Worm (Caenorhabditis elegans) whole organism, midembryonic: ENCODE data around the gene F38G1.3.

Source experiments
- T22C8.4 ChIP-seq: fragments of 200-800 bp; sonication (Bioruptor generic); IDR thresholded peaks from 2 replicates; pipeline ENCODE4 v1.3.6; 2022; ENCODE audit warnings: missing genetic modification characterization, missing compliant biosample characterization
- cog-1 ChIP-seq: sonication (generic microtip); optimal IDR thresholded peaks from 2 replicates; lab custom pipeline; 2016; ENCODE audit warnings: missing genetic modification characterization, missing compliant biosample characterization
- flt-1 ChIP-seq: fragments of 200-800 bp; sonication (Bioruptor generic); IDR thresholded peaks from 2 replicates; pipeline ENCODE4 v1.3.6; 2022; ENCODE audit warnings: missing genetic modification characterization, missing compliant biosample characterization
- klf-2 ChIP-seq: fragments of 200-800 bp; sonication (Bioruptor generic); conservative IDR thresholded peaks from 2 replicates; pipeline ENCODE4 v1.3.6; 2022; ENCODE audit warnings: missing genetic modification reagents, missing genetic modification characterization, missing compliant biosample characterization
- med-1 ChIP-seq: sonication (generic microtip); optimal IDR thresholded peaks from 2 replicates; lab custom pipeline; 2017; ENCODE audit warnings: missing genetic modification characterization, mild to moderate bottlenecking, missing compliant biosample characterization, antibody characterized with exemption, missing genetic modification reagents; ENCODE audit not compliant: insufficient read depth
- ref-1 ChIP-seq: fragments of 200-800 bp; sonication (Bioruptor generic); conservative IDR thresholded peaks from 2 replicates; pipeline ENCODE4 v1.3.6; 2022; ENCODE audit warnings: missing genetic modification reagents, missing genetic modification characterization, missing compliant biosample characterization
- tab-1 ChIP-seq: fragments of 200-800 bp; sonication (Bioruptor generic); IDR thresholded peaks from 2 replicates; pipeline ENCODE4 v1.3.6; 2022; ENCODE audit warnings: missing genetic modification characterization, missing compliant biosample characterization
- ztf-23 ChIP-seq: fragments of 200-800 bp; sonication (Bioruptor generic); IDR thresholded peaks from 2 replicates; pipeline ENCODE4 v1.3.6; 2022; ENCODE audit warnings: missing genetic modification reagents, missing genetic modification characterization, missing compliant biosample characterization
- ztf-29 ChIP-seq: fragments of 200-800 bp; sonication (Bioruptor generic); IDR thresholded peaks from 2 replicates; pipeline ENCODE4 v1.3.6; 2022; ENCODE audit warnings: missing genetic modification reagents, missing genetic modification characterization, missing compliant biosample characterization

The F38G1.3 gene

DNA sequence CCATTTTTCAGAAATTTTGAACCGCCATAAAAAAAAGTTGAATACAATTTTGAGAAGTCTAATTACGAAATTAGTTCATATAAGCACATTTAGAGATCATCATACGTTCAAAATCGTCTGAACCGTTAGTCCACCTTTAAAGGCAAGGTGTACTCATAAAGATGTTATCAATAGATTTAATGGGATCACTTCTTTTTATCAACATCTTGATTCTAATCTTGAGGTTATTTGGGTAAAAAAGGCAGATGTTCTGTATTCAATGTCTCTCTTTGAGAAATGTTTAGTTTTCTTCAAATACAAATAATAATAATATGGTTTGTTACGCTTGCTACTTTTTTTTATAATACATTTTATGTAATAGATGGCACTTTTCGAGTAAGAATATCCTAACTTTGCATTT is 17.0 kb upstream of the F38G1.3 start:
- TF ChIP-seq klf-2 (GFP tag; lab: Robert Waterston, UW) (no peak), cog-1 (no peak), tab-1 (GFP tag; lab: Robert Waterston, UW) (no peak), ztf-29 (GFP tag; lab: Robert Waterston, UW) (no peak), ztf-23 (GFP tag; lab: Robert Waterston, UW) (no peak), flt-1 (no peak), T22C8.4 (GFP tag; lab: Robert Waterston, UW) (no peak), ref-1 (GFP tag; lab: Robert Waterston, UW) (no peak), med-1 (GFP tag; lab: Kevin White, UChicago) (no peak)

DNA sequence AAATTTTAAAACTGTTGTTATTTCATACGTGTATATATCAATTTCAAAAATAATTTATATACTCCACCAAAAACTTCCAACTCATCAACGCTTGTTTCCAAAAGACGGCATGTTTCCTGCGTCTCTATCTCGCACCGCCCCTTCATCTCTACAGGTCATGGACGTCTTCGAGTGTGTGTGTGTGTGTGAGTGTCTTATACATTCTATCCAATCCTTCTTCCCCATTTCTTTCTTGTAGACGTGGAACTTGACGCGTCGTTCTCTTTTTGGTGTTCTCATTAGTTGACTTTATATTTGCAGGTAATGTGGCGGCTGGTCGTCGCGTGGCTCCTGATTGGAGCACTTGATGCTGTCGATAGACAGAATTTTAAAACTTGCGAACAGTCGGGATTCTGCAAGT is 16.0 kb upstream of the F38G1.3 start, which contains the start of gene aagr-4:
Gene aagr-4, plus strand, starts transcription at position 301 of the 400 bp plus-strand sequence.
- TF ChIP-seq tab-1 (GFP tag; lab: Robert Waterston, UW) (no peak), ztf-29 (GFP tag; lab: Robert Waterston, UW) (no peak), flt-1 (no peak), med-1 (GFP tag; lab: Kevin White, UChicago) (no peak), ztf-23 (GFP tag; lab: Robert Waterston, UW) (no peak), cog-1 (no peak), klf-2 (GFP tag; lab: Robert Waterston, UW) (no peak)

DNA sequence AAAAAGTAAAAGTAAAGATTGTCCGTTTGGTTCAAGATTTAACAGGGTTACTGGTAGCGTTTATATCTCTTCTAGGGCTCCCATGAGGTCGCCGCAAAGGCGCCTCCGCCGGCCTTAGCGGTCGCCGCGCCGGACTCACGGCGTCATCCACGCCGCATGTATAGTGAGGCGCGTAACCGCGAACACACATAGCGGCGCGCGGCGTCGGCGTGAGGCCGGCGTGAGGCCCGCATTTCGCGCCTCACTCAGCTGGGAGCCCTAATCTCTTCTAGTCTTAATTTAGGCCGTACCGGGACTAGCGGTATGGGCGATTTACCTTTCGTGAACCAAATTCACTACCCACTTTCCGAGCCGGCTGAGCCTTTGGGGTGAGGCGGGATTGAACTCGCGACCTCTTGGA is 14.7 kb upstream of the F38G1.3 start:
- TF ChIP-seq med-1 (GFP tag; lab: Kevin White, UChicago) = no peak
- TF ChIP-seq tab-1 (GFP tag; lab: Robert Waterston, UW) = 0 out of 2 replicates have a peak, but pooled peaks have one; percentile 40
- TF ChIP-seq flt-1 = no peak

DNA sequence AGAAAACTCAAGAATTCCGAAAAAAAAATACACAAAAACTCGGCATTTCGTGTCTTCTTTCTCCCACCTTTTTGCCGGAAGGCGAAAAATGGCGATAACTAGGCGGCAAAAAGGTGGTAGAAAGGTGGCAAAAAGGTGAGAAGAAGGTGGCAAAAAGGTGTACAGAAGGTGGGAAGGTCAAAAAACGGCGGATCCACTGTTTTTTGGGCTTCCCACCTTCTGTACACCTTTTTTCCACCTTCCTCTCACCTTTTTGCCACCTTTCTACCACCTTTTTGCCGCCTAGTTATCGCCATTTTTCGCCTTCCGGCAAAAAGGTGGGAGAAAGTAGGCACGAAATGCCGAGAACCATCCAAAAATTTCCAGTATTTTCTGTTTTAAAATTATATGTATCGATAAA is 10.4 kb upstream of the F38G1.3 start:
- TF ChIP-seq ref-1 (GFP tag; lab: Robert Waterston, UW) (peak; percentile 49; the same call in 1 of the 2 replicates), klf-2 (GFP tag; lab: Robert Waterston, UW) (peak; percentile 57; the same call in 1 of the 2 replicates), flt-1 (0 out of 2 replicates have a peak, but pooled peaks have one; percentile 43), ztf-29 (GFP tag; lab: Robert Waterston, UW) (peak; percentile 22; the same call in 1 of the 2 replicates), T22C8.4 (GFP tag; lab: Robert Waterston, UW) (0 out of 2 replicates have a peak, but pooled peaks have one; percentile 9), tab-1 (GFP tag; lab: Robert Waterston, UW) (peak; percentile 54; the same call in 1 of the 2 replicates), ztf-23 (GFP tag; lab: Robert Waterston, UW) (0 out of 2 replicates have a peak, but pooled peaks have one; percentile 47)

DNA sequence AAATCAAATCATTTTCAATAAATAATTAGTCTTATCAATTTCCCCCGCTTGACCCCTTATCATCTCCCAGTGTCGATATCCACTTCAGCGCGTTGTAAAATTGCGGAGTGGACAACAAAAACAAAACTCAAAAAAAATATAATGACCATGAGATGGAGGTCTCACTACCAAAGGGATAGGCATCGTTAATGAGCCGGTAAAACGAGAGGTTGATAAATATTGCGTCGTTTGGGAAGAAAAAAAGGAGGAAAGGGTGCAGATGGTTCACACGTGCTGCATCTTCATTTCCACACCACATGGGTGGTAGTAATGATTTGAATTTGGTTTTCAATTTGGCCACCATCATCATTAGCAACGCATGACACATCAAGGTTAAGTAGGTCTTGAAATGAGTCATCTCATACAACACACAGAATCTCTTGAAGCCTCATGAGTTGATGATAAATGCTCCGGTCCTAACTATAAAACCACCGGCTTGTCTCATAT is 9.0 kb upstream of the F38G1.3 start:
- TF ChIP-seq klf-2 (GFP tag; lab: Robert Waterston, UW) (no peak), tab-1 (GFP tag; lab: Robert Waterston, UW) (no peak), flt-1 (no peak), ztf-29 (GFP tag; lab: Robert Waterston, UW) (no peak), ref-1 (GFP tag; lab: Robert Waterston, UW) (no peak), T22C8.4 (GFP tag; lab: Robert Waterston, UW) (no peak), med-1 (GFP tag; lab: Kevin White, UChicago) (no peak), cog-1 (no peak), ztf-23 (GFP tag; lab: Robert Waterston, UW) (no peak)

DNA sequence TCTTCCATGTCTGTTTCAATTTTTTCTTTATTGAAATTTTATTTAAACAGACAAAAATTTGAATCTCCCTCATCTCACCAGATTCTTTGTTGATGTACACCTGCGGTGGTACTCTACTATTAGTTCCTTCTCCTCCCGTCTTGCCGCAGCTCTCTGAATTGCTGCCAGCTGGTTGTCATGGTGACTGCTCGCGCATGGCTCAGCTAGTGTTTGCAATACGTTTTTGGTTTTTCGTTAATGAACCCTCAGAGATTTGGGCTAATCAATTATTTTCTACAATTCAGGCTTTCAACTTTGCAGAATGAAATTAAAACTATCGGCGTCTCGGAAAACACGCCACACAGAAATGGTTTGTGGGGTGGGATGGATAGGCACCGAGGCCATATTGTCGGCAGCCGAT is 4.8 kb downstream of the F38G1.3 start, which contains the start of gene che-2:
Gene che-2, plus strand, starts transcription at position 301 of the 400 bp plus-strand sequence.
- TF ChIP-seq tab-1 (GFP tag; lab: Robert Waterston, UW) = no peak
- TF ChIP-seq cog-1 = no peak
- no peak for TF ChIP-seq ztf-23 (GFP tag; lab: Robert Waterston, UW)
- no peak for TF ChIP-seq ref-1 (GFP tag; lab: Robert Waterston, UW)
- TF ChIP-seq med-1 (GFP tag; lab: Kevin White, UChicago) = no peak
- TF ChIP-seq ztf-29 (GFP tag; lab: Robert Waterston, UW) = no peak
- TF ChIP-seq T22C8.4 (GFP tag; lab: Robert Waterston, UW) = no peak
- TF ChIP-seq klf-2 (GFP tag; lab: Robert Waterston, UW) = no peak
- TF ChIP-seq flt-1 = no peak

DNA sequence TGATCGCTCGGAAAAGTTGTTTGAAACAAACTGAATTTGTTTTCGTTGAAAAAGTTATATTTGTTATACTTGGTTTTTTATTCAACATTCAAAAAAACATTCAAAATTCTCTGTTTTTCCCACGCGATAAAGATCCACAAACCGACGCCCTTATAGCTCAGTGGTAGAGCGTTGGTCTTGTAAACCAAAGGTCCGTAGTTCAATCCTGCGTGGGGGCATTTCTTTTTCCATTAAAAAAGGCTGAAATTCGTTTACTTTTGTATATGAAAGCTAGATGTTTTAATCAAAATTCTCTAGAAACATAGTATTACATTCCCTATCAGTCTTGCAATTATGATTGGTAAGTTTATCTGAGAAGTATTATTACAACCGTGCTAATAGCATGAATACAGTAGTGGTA is 11.3 kb downstream of the F38G1.3 start:
- TF ChIP-seq tab-1 (GFP tag; lab: Robert Waterston, UW) (no peak), T22C8.4 (GFP tag; lab: Robert Waterston, UW) (no peak), ref-1 (GFP tag; lab: Robert Waterston, UW) (no peak), ztf-23 (GFP tag; lab: Robert Waterston, UW) (no peak), ztf-29 (GFP tag; lab: Robert Waterston, UW) (no peak), flt-1 (no peak)

DNA sequence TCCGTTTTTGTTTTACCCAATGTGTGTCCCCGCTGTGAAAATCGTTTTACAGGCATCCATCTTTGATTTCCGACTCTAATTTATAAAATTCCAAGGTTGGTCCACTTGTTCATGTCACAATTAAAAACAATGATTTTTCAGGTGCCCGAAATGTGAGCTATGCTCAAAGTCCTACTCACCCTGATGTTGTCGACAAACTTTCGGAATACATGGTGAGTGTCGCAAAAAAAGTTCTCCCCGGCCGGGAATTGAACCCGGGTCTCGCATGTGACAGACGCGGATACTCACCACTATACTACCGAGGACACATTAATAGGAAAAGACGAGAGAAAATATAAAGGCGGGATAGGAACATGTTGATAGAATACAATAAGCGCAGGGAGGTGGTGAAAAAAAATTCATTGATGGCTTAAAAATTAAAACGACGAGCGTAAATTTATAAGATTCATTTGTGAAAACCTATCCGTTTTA is 13.3 kb downstream of the F38G1.3 start, which contains the start of gene egl-17:
Gene egl-17, plus strand, starts transcription at position 51 of the 471 bp plus-strand sequence.
- peak; percentile 89 for TF ChIP-seq cog-1
- TF ChIP-seq ztf-29 (GFP tag; lab: Robert Waterston, UW) = peak; percentile 96
- TF ChIP-seq T22C8.4 (GFP tag; lab: Robert Waterston, UW) = peak; percentile 91
- TF ChIP-seq klf-2 (GFP tag; lab: Robert Waterston, UW) = peak; percentile 96
- TF ChIP-seq med-1 (GFP tag; lab: Kevin White, UChicago) = peak; percentile 73
- TF ChIP-seq ztf-23 (GFP tag; lab: Robert Waterston, UW) = peak; percentile 96
- peak; percentile 94 for TF ChIP-seq tab-1 (GFP tag; lab: Robert Waterston, UW)
- peak; percentile 97 for TF ChIP-seq flt-1
- peak; percentile 93 for TF ChIP-seq ref-1 (GFP tag; lab: Robert Waterston, UW)

DNA sequence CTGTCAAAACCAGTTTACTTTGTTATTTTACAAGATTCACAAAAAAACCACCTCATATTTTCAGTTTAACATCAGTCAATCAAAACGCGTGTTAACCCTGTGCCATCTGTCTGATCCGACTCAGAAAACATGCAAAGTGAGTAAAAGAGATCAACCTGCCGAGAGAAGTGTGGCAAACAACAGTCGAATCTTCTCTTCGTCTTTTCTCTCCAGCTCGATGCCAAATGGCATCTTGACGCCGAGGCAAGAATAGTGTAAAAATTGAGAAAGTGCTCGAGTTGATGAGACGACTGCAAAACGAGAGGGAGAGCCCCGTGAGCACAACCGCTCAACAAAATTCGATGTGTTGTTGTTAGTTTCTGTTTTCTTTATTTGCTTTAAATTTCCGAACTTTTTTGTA is 16.6 kb downstream of the F38G1.3 start, which contains the start of gene B0310.1:
Gene B0310.1, plus strand, starts transcription at position 310 of the 400 bp plus-strand sequence.
- TF ChIP-seq ztf-29 (GFP tag; lab: Robert Waterston, UW) (no peak), cog-1 (no peak), flt-1 (no peak), med-1 (GFP tag; lab: Kevin White, UChicago) (no peak)
